Worm (Caenorhabditis elegans) whole organism, early embryonic: ENCODE data around the gene F58F6.6.

Experiments used
- B0310.2 ChIP-seq: sonication (generic microtip); optimal IDR thresholded peaks from 2 replicates; lab custom pipeline; 2016; ENCODE audit warnings: mild to moderate bottlenecking, missing genetic modification characterization, missing compliant biosample characterization
- aly-1 ChIP-seq: sonication (generic microtip); optimal IDR thresholded peaks from 2 replicates; lab custom pipeline; 2016; ENCODE audit warnings: missing genetic modification characterization, missing compliant biosample characterization
- ama-1 ChIP-seq: fragments of 150-350 bp; optimal IDR thresholded peaks from 2 replicates; lab custom pipeline; 2014
- ceh-13 ChIP-seq: fragments of 200-800 bp; sonication (Bioruptor generic); optimal IDR thresholded peaks from 2 replicates; lab custom pipeline; 2018; ENCODE audit warnings: mild to moderate bottlenecking, missing genetic modification characterization, missing compliant biosample characterization
- ceh-36 ChIP-seq: sonication (generic microtip); optimal IDR thresholded peaks from 2 replicates; lab custom pipeline; 2016; ENCODE audit warnings: missing genetic modification characterization, inconsistent platforms, missing compliant biosample characterization
- ets-7 ChIP-seq: sonication (generic microtip); optimal IDR thresholded peaks from 2 replicates; lab custom pipeline; 2016; ENCODE audit warnings: missing genotype, missing genetic modification characterization, missing compliant biosample characterization
- hmbx-1 ChIP-seq: sonication (generic microtip); optimal IDR thresholded peaks from 2 replicates; lab custom pipeline; 2016; ENCODE audit warnings: mild to moderate bottlenecking, missing genetic modification characterization, missing compliant biosample characterization
- pes-1 ChIP-seq: fragments of 200-800 bp; sonication (Bioruptor generic); IDR thresholded peaks from 2 replicates; pipeline ENCODE4 v1.3.6; 2022; ENCODE audit warnings: missing genetic modification reagents, missing genetic modification characterization, missing compliant biosample characterization
- scrt-1 ChIP-seq: fragments of 200-800 bp; sonication (Bioruptor generic); IDR thresholded peaks from 2 replicates; pipeline ENCODE4 v1.3.6; 2022; ENCODE audit warnings: missing genetic modification characterization, missing compliant biosample characterization
- sea-1 ChIP-seq: fragments of 200-800 bp; sonication (Bioruptor generic); conservative IDR thresholded peaks from 2 replicates; pipeline ENCODE4 v1.3.6; 2022; ENCODE audit warnings: missing genetic modification characterization, missing compliant biosample characterization
- tbx-11 ChIP-seq: fragments of 200-800 bp; sonication (Bioruptor generic); IDR thresholded peaks from 2 replicates; pipeline ENCODE4 v1.3.6; 2022; ENCODE audit warnings: missing genetic modification characterization, missing compliant biosample characterization
- tbx-37 ChIP-seq: fragments of 200-800 bp; sonication (Bioruptor generic); conservative IDR thresholded peaks from 2 replicates; pipeline ENCODE4 v1.3.6; 2022; ENCODE audit warnings: missing genetic modification reagents, missing genetic modification characterization, missing compliant biosample characterization

The F58F6.6 gene

ce11 chrIV:1389021-1389420 is 48.1 kb downstream of the F58F6.6 start:
- no peak for TF ChIP-seq pes-1 (GFP tag; lab: Robert Waterston, UW)
- no peak for TF ChIP-seq scrt-1 (GFP tag; lab: Robert Waterston, UW)
- TF ChIP-seq tbx-37 (GFP tag; lab: Robert Waterston, UW), result no peak
- no peak for TF ChIP-seq ceh-13 (GFP tag; lab: Kevin White, UChicago)
- no peak for TF ChIP-seq aly-1

DNA sequence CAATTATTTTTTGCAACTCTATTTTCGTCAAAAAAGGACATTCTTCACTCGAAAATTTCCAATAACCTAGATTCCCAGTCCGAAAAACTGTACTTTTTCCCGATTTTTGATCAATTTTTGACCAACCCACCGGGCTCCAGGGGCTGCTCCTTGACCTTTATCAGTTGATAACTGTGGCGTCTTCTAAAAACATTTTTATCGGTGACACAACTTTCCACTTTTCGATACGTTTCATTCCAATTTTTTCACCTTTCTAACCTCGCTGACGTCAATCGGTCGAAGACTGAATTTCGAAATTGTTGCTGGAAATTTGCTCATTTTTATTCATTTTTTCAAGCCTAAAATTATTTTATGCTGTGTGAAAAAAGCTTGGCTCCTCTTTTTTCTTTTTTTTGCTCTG is 48.7 kb downstream of the F58F6.6 start:
- TF ChIP-seq pes-1 (GFP tag; lab: Robert Waterston, UW) (no peak), hmbx-1 (no peak), ets-7 (tag; lab: Kevin White, UChicago) (no peak), B0310.2 (tag; lab: Kevin White, UChicago) (no peak)

- TF ChIP-seq sea-1 (GFP tag; lab: Robert Waterston, UW) (no peak), hmbx-1 (no peak)
Observed at ce11 chrIV:1390102-1390501, 49.2 kb downstream of the F58F6.6 start.

- TF ChIP-seq tbx-11 (GFP tag; lab: Robert Waterston, UW) (no peak), pes-1 (GFP tag; lab: Robert Waterston, UW) (no peak), ceh-36 (tag; lab: Kevin White, UChicago) (no peak), sea-1 (GFP tag; lab: Robert Waterston, UW) (no peak), tbx-37 (GFP tag; lab: Robert Waterston, UW) (no peak), ama-1 (no peak), hmbx-1 (no peak)
Observed at ce11 chrIV:1391446-1391845, 50.6 kb downstream of the F58F6.6 start.
